Fruit fly (Drosophila melanogaster): Measurements from ENCODE around the gene Ocho.

Ocho gene

dm6 chr3L:15013957-15014692 is 39.5 kb downstream of the Ocho start, which contains the start of gene Reck (continued):
- TF ChIP-seq Sox102F (GFP tag; optimal IDR thresholded peaks at IDR 0.05) = peak; percentile 90
- TF ChIP-seq hkb (optimal IDR thresholded peaks at IDR 0.05) = no peak
- TF ChIP-seq hkb (GFP tag; IDR thresholded peaks at IDR 0.05) = peak; percentile 95
- TF ChIP-seq CG4854 (GFP tag; optimal IDR thresholded peaks at IDR 0.05) = peak; percentile 81
- TF ChIP-seq CG15514 (GFP tag; optimal IDR thresholded peaks at IDR 0.05) = peak; percentile 76
- peak; percentile 81 for TF ChIP-seq zen (tag; optimal IDR thresholded peaks at IDR 0.05)
- no peak for TF ChIP-seq p53 (GFP tag; optimal IDR thresholded peaks at IDR 0.05)
- TF ChIP-seq CG4282 (GFP tag; optimal IDR thresholded peaks at IDR 0.05) = no peak
- peak; percentile 71 for TF ChIP-seq CG1602 (GFP tag; optimal IDR thresholded peaks at IDR 0.05)
- no peak for TF ChIP-seq CG9876 (GFP tag; optimal IDR thresholded peaks at IDR 0.05)
- peak; percentile 87 for TF ChIP-seq CG2678 (tag; optimal IDR thresholded peaks at IDR 0.05)
- TF ChIP-seq CG7928 (GFP tag; optimal IDR thresholded peaks at IDR 0.05) = peak; percentile 5
- peak; percentile 77 to 89 for TF ChIP-seq bsh (GFP tag; optimal IDR thresholded peaks at IDR 0.05)
- TF ChIP-seq sna (GFP tag; IDR thresholded peaks at IDR 0.05; ENCODE audit: partially characterized antibody) = no peak
- TF ChIP-seq run (tag; optimal IDR thresholded peaks at IDR 0.05) = peak; percentile 69
- TF ChIP-seq Poxn (GFP tag; IDR thresholded peaks at IDR 0.05) = no peak
- peak; percentile 89 for TF ChIP-seq CG17829 (tag; optimal IDR thresholded peaks at IDR 0.05)
- TF ChIP-seq fd64A (GFP tag; optimal IDR thresholded peaks at IDR 0.05) = no peak
- TF ChIP-seq trh (GFP tag; optimal IDR thresholded peaks at IDR 0.05) = peak; percentile 68
- TF ChIP-seq H15 (GFP tag; IDR thresholded peaks at IDR 0.05) = peak; percentile 67
- TF ChIP-seq pnt (GFP tag; optimal IDR thresholded peaks at IDR 0.05) = peak; percentile 32
- TF ChIP-seq phol (tag; optimal IDR thresholded peaks at IDR 0.05) = peak; percentile 88
- TF ChIP-seq CG9797 (GFP tag; optimal IDR thresholded peaks at IDR 0.05) = peak; percentile 26
- 0 out of 3 replicates have a peak, but pooled peaks have one; percentile 9 for TF ChIP-seq CG3726 (GFP tag; IDR thresholded peaks at IDR 0.05)
- peak; percentile 74 for TF ChIP-seq sqz (GFP tag; optimal IDR thresholded peaks at IDR 0.05)
- TF ChIP-seq mirr (GFP tag; optimal IDR thresholded peaks at IDR 0.05) = no peak
- TF ChIP-seq vfl (GFP tag; optimal IDR thresholded peaks at IDR 0.05) = no peak
- TF ChIP-seq Dip3 (GFP tag; optimal IDR thresholded peaks at IDR 0.05) = peak; percentile 21
- TF ChIP-seq Jarid2 (GFP tag; optimal IDR thresholded peaks at IDR 0.05) = peak; percentile 49
- TF ChIP-seq Tbp (GFP tag; optimal IDR thresholded peaks at IDR 0.05) = no peak
- peak; percentile 37; the same call in 1 of the 2 replicates for TF ChIP-seq Adf1 (GFP tag; IDR thresholded peaks at IDR 0.05)
- TF ChIP-seq Dp (GFP tag; optimal IDR thresholded peaks at IDR 0.05) = peak; percentile 52
- no peak for TF ChIP-seq CG17186 (GFP tag; optimal IDR thresholded peaks at IDR 0.05)
- no peak for TF ChIP-seq CG11560 (tag; IDR thresholded peaks at IDR 0.05)
- peak; percentile 43; the same call in 1 of the 2 replicates for TF ChIP-seq CG4360 (GFP tag; IDR thresholded peaks at IDR 0.05)
- TF ChIP-seq Awh (GFP tag; IDR thresholded peaks at IDR 0.05) = peak; percentile 81
- TF ChIP-seq CG31441 (GFP tag; IDR thresholded peaks at IDR 0.05) = peak; percentile 90
- peak; percentile 44 for TF ChIP-seq wor (GFP tag; IDR thresholded peaks at IDR 0.05)
- peak; percentile 79 for TF ChIP-seq dysf (GFP tag; IDR thresholded peaks at IDR 0.05)
- TF ChIP-seq CG13123 (GFP tag; optimal IDR thresholded peaks at IDR 0.05) = peak; percentile 67
- no peak for TF ChIP-seq Doc2 (GFP tag; IDR thresholded peaks at IDR 0.05)
- no peak for TF ChIP-seq ato (GFP tag; IDR thresholded peaks at IDR 0.05; ENCODE audit: partially characterized antibody)
- TF ChIP-seq CrebB (tag; optimal IDR thresholded peaks at IDR 0.05) = peak; percentile 52
- TF ChIP-seq CG10321 (GFP tag; IDR thresholded peaks at IDR 0.05) = peak; percentile 59; the same call in 1 of the 2 replicates
- TF ChIP-seq CG3281 (GFP tag; optimal IDR thresholded peaks at IDR 0.05) = peak; percentile 84
- TF ChIP-seq CG8359 (GFP tag; optimal IDR thresholded peaks at IDR 0.05; ENCODE audit: borderline replicate concordance) = peak; percentile 78
- peak; percentile 87 for TF ChIP-seq CG11504 (tag; optimal IDR thresholded peaks at IDR 0.05)
- TF ChIP-seq psq (GFP tag; optimal IDR thresholded peaks at IDR 0.05) = peak; percentile 45
- peak; percentile 72 for TF ChIP-seq tgo (GFP tag; IDR thresholded peaks at IDR 0.05)
- peak; percentile 74 for TF ChIP-seq kah (GFP tag; optimal IDR thresholded peaks at IDR 0.05)
